Fruit fly (Drosophila melanogaster): ENCODE data around the gene CG10132.

DNA sequence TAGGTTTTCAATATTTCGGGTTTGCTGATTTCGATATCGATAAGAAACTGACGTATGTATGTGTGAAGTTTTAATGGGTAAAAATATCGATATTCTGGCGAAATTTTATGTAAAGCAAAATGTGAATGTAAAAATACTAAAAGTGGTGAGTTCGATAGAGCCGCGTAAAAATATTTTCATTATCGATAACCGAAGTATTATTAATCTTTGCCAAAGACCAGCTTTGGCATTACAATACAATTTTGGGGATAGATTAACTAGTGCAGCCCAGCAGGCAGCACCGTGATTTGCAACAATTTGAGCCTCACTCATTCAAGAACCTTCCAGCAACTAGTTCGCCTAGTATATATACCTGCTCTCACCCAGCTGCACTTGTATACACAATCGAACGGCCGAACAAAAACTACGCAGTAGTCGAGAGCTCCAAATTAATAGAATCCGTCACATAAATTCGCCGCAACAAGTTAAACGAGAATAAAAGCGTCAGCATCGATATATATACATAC lies 23.7 kb downstream of the CG10132 start:
- TF ChIP-seq Hr39 (GFP tag; optimal IDR thresholded peaks at IDR 0.05) (no peak), fd59A (GFP tag; optimal IDR thresholded peaks at IDR 0.05) (no peak), OdsH (GFP tag; optimal IDR thresholded peaks at IDR 0.05) (no peak), Hr38 (GFP tag; optimal IDR thresholded peaks at IDR 0.05) (no peak), Sox14 (GFP tag; optimal IDR thresholded peaks at IDR 0.05) (no peak), Eip75B (GFP tag; optimal IDR thresholded peaks at IDR 0.05) (no peak), CG31627 (GFP tag; optimal IDR thresholded peaks at IDR 0.05) (no peak), Gug (GFP tag; IDR thresholded peaks at IDR 0.05) (no peak), Eip93F (GFP tag; optimal IDR thresholded peaks at IDR 0.05) (no peak), lz (GFP tag; optimal IDR thresholded peaks at IDR 0.05) (no peak), CG8632 (GFP tag; optimal IDR thresholded peaks at IDR 0.05) (no peak), salr (GFP tag; optimal IDR thresholded peaks at IDR 0.05) (no peak), acj6 (GFP tag; optimal IDR thresholded peaks at IDR 0.05) (no peak)
